Fruit fly (Drosophila melanogaster) whole organism, embryonic: Measurements from ENCODE around the gene CG2841.

Experiments used
- ATbp ChIP-seq: fragments of 200-800 bp; sonication (Bioruptor generic); optimal IDR thresholded peaks from 2 replicates; lab custom pipeline; 2017; ENCODE audit warnings: missing biosample characterization, mild to moderate bottlenecking, missing genetic modification characterization, missing genetic modification reagents
- Atf6 ChIP-seq: fragments of 200-800 bp; sonication (Bioruptor generic); IDR thresholded peaks from 2 replicates; pipeline ENCODE4 v1.3.6; 2022; ENCODE audit warnings: missing biosample characterization, missing genetic modification characterization
- CG11093 ChIP-seq: fragments of 200-800 bp; sonication (Bioruptor generic); IDR thresholded peaks from 3 replicates; pipeline ENCODE4 v1.3.6; 2022; ENCODE audit warnings: missing biosample characterization, missing genetic modification characterization
- CG11247 ChIP-seq: fragments of 200-800 bp; sonication (Bioruptor generic); IDR thresholded peaks from 2 replicates; pipeline ENCODE4 v1.3.6; 2022; ENCODE audit warnings: missing biosample characterization, missing genetic modification characterization
- CG11723 ChIP-seq: fragments of 200-800 bp; sonication (Bioruptor generic); optimal IDR thresholded peaks from 2 replicates; lab custom pipeline; 2017; ENCODE audit warnings: missing biosample characterization, mild to moderate bottlenecking, missing genetic modification characterization
- CG12659 ChIP-seq: fragments of 200-800 bp; sonication (Bioruptor generic); optimal IDR thresholded peaks from 3 replicates; lab custom pipeline; 2017; ENCODE audit warnings: mild to moderate bottlenecking, missing biosample characterization, missing genetic modification reagents, missing genetic modification characterization
- CG13624 ChIP-seq: fragments of 200-800 bp; sonication (Bioruptor generic); optimal IDR thresholded peaks from 2 replicates; lab custom pipeline; 2016; ENCODE audit warnings: missing biosample characterization, missing genetic modification characterization
- CG31441 ChIP-seq: fragments of 200-800 bp; sonication (Bioruptor generic); IDR thresholded peaks from 2 replicates; pipeline ENCODE4 v1.3.6; 2022; ENCODE audit warnings: missing biosample characterization, missing genetic modification characterization
- CG32767 ChIP-seq: fragments of 200-800 bp; sonication (Bioruptor generic); IDR thresholded peaks from 2 replicates; pipeline ENCODE4 v1.3.6; 2022; ENCODE audit warnings: missing biosample characterization, missing genetic modification characterization
- CG34422 ChIP-seq: fragments of 200-800 bp; sonication (Bioruptor generic); IDR thresholded peaks from 3 replicates; pipeline ENCODE4 v1.3.6; 2022; ENCODE audit warnings: missing biosample characterization, missing genetic modification characterization
- CG42726 ChIP-seq: fragments of 200-800 bp; sonication (Bioruptor generic); IDR thresholded peaks from 2 replicates; pipeline ENCODE4 v1.3.6; 2022; ENCODE audit warnings: missing biosample characterization, missing genetic modification characterization; ENCODE audit not compliant: partially characterized antibody
- CG4707 ChIP-seq: fragments of 200-800 bp; sonication (Bioruptor generic); optimal IDR thresholded peaks from 2 replicates; lab custom pipeline; 2018; ENCODE audit warnings: missing biosample characterization, mild to moderate bottlenecking, missing genetic modification characterization, moderate library complexity
- CG8388 ChIP-seq: fragments of 200-800 bp; sonication (Bioruptor generic); optimal IDR thresholded peaks from 2 replicates; lab custom pipeline; 2019; ENCODE audit warnings: missing biosample characterization, mild to moderate bottlenecking, missing genetic modification characterization, moderate library complexity
- CG9215 ChIP-seq: fragments of 200-800 bp; sonication (Bioruptor generic); IDR thresholded peaks from 2 replicates; pipeline ENCODE4 v1.3.6; 2022; ENCODE audit warnings: missing biosample characterization, missing genetic modification characterization
- Chrac-16 ChIP-seq: fragments of 200-800 bp; sonication (Bioruptor generic); optimal IDR thresholded peaks from 3 replicates; lab custom pipeline; 2016; ENCODE audit warnings: missing biosample characterization, missing genetic modification characterization
- D19A ChIP-seq: fragments of 200-800 bp; optimal IDR thresholded peaks from 3 replicates; lab custom pipeline; 2019; ENCODE audit warnings: missing biosample characterization, mild to moderate bottlenecking, missing genetic modification characterization, moderate library complexity
- Dek ChIP-seq: fragments of 200-800 bp; sonication (Bioruptor generic); optimal IDR thresholded peaks from 3 replicates; lab custom pipeline; 2019; ENCODE audit warnings: missing biosample characterization, mild to moderate bottlenecking, missing genetic modification characterization, moderate library complexity
- Dll ChIP-seq: fragments of 200-800 bp; sonication (Bioruptor generic); IDR thresholded peaks from 4 replicates; pipeline ENCODE4 v1.3.6; 2022; ENCODE audit warnings: missing biosample characterization, missing genetic modification characterization; ENCODE audit not compliant: partially characterized antibody
- Doc3 ChIP-seq: fragments of 200-800 bp; sonication (Bioruptor generic); IDR thresholded peaks from 3 replicates; pipeline ENCODE4 v1.3.6; 2022; ENCODE audit warnings: missing biosample characterization, missing genetic modification characterization; ENCODE audit not compliant: partially characterized antibody
- Hmr ChIP-seq: fragments of 200-800 bp; sonication (Bioruptor generic); optimal IDR thresholded peaks from 3 replicates; lab custom pipeline; 2017; ENCODE audit warnings: mild to moderate bottlenecking, missing biosample characterization, missing genetic modification reagents, missing genetic modification characterization
- MTF-1 ChIP-seq: fragments of 200-800 bp; sonication (Bioruptor generic); optimal IDR thresholded peaks from 2 replicates; lab custom pipeline; 2018; ENCODE audit warnings: missing biosample characterization, mild to moderate bottlenecking, missing genetic modification characterization, borderline replicate concordance
- Mes4 ChIP-seq: fragments of 200-800 bp; sonication (Bioruptor generic); optimal IDR thresholded peaks from 2 replicates; lab custom pipeline; 2016; ENCODE audit warnings: missing biosample characterization, missing genetic modification characterization
- Poxn ChIP-seq: fragments of 200-800 bp; sonication (Bioruptor generic); IDR thresholded peaks from 2 replicates; pipeline ENCODE4 v1.3.6; 2022; ENCODE audit warnings: missing biosample characterization, missing genetic modification characterization
- Side ChIP-seq: fragments of 200-800 bp; sonication (Bioruptor generic); optimal IDR thresholded peaks from 2 replicates; lab custom pipeline; 2016; ENCODE audit warnings: missing biosample characterization, missing genetic modification characterization
- Vsx1 ChIP-seq: fragments of 200-800 bp; sonication (Bioruptor generic); optimal IDR thresholded peaks from 2 replicates; lab custom pipeline; 2017; ENCODE audit warnings: missing biosample characterization, mild to moderate bottlenecking, missing genetic modification characterization, missing genetic modification reagents
- ap ChIP-seq: fragments of 200-800 bp; sonication (Bioruptor generic); IDR thresholded peaks from 2 replicates; pipeline ENCODE4 v1.3.6; 2022; ENCODE audit warnings: missing biosample characterization, missing genetic modification characterization
- ash1 ChIP-seq: fragments of 200-800 bp; sonication (Bioruptor generic); optimal IDR thresholded peaks from 2 replicates; lab custom pipeline; 2018; ENCODE audit warnings: missing biosample characterization, mild to moderate bottlenecking, missing genetic modification characterization
- chm ChIP-seq: fragments of 200-800 bp; sonication (Bioruptor generic); IDR thresholded peaks from 2 replicates; pipeline ENCODE4 v1.3.6; 2022; ENCODE audit warnings: missing biosample characterization, missing genetic modification characterization
- cwo ChIP-seq: fragments of 200-800 bp; sonication (Bioruptor generic); optimal IDR thresholded peaks from 3 replicates; lab custom pipeline; 2017; ENCODE audit warnings: missing biosample characterization, missing genetic modification characterization, mild to moderate bottlenecking, moderate library complexity, missing genetic modification reagents
- dm ChIP-seq: fragments of 200-800 bp; sonication (Bioruptor generic); optimal IDR thresholded peaks from 3 replicates; lab custom pipeline; 2016; ENCODE audit warnings: missing biosample characterization, missing genetic modification characterization
- eyg ChIP-seq: fragments of 200-800 bp; sonication (Bioruptor generic); optimal IDR thresholded peaks from 3 replicates; lab custom pipeline; 2016; ENCODE audit warnings: missing biosample characterization, missing genetic modification characterization
- fd102C ChIP-seq: fragments of 200-800 bp; sonication (Bioruptor generic); optimal IDR thresholded peaks from 2 replicates; lab custom pipeline; 2018; ENCODE audit warnings: missing biosample characterization, mild to moderate bottlenecking, missing genetic modification characterization, moderate library complexity
- gfzf ChIP-seq: fragments of 200-800 bp; sonication (Bioruptor generic); optimal IDR thresholded peaks from 2 replicates; lab custom pipeline; 2016; ENCODE audit warnings: missing biosample characterization, mild to moderate bottlenecking, missing genetic modification characterization, moderate library complexity
- gsb-n ChIP-seq: fragments of 200-800 bp; sonication (Bioruptor generic); optimal IDR thresholded peaks from 3 replicates; lab custom pipeline; 2018; ENCODE audit warnings: missing biosample characterization, mild to moderate bottlenecking, missing genetic modification characterization
- gt ChIP-seq: fragments of 200-800 bp; sonication (Bioruptor generic); IDR thresholded peaks from 2 replicates; pipeline ENCODE4 v1.3.6; 2022; ENCODE audit warnings: missing biosample characterization, missing genetic modification characterization
- hbn ChIP-seq: fragments of 200-800 bp; sonication (Bioruptor generic); IDR thresholded peaks from 2 replicates; pipeline ENCODE4 v1.3.6; 2022; ENCODE audit warnings: missing biosample characterization, missing genetic modification characterization; ENCODE audit not compliant: partially characterized antibody
- lov ChIP-seq, 2 experiments: fragments of 200-800 bp in 1 of 2; fragments of >200 bp in 1 of 2; sonication (Bioruptor generic) in 1 of 2; IDR thresholded peaks in 1 of 2; optimal IDR thresholded peaks in 1 of 2; 2 replicates in 1 of 2; 3 replicates in 1 of 2; pipeline versions ENCODE4 v1.3.6 to Lab custom; 2017 to 2022; ENCODE audit warnings: missing biosample characterization in 1 of 2, missing genetic modification characterization in 1 of 2
- luna ChIP-seq: fragments of 200-800 bp; sonication (Bioruptor generic); optimal IDR thresholded peaks from 2 replicates; lab custom pipeline; 2016; ENCODE audit warnings: missing biosample characterization, missing genetic modification characterization
- mam ChIP-seq: fragments of 200-800 bp; sonication (Bioruptor generic); optimal IDR thresholded peaks from 3 replicates; lab custom pipeline; 2016; ENCODE audit warnings: missing biosample characterization, missing genetic modification characterization
- nau ChIP-seq: fragments of 200-800 bp; sonication (Bioruptor generic); optimal IDR thresholded peaks from 3 replicates; lab custom pipeline; 2017; ENCODE audit warnings: missing biosample characterization, mild to moderate bottlenecking, missing genetic modification characterization, missing genetic modification reagents
- repo ChIP-seq: fragments of 200-800 bp; sonication (Bioruptor generic); optimal IDR thresholded peaks from 2 replicates; lab custom pipeline; 2016; ENCODE audit warnings: missing biosample characterization, missing genetic modification characterization
- scrt ChIP-seq: fragments of 200-800 bp; sonication (Bioruptor generic); optimal IDR thresholded peaks from 2 replicates; lab custom pipeline; 2018; ENCODE audit warnings: missing biosample characterization, mild to moderate bottlenecking, missing genetic modification characterization, moderate library complexity
- sd ChIP-seq: fragments of 200-800 bp; sonication (Bioruptor generic); optimal IDR thresholded peaks from 3 replicates; lab custom pipeline; 2018; ENCODE audit warnings: missing biosample characterization, mild to moderate bottlenecking, missing genetic modification characterization, moderate library complexity
- stc ChIP-seq: fragments of 200-800 bp; sonication (Bioruptor generic); IDR thresholded peaks from 2 replicates; pipeline ENCODE4 v1.3.6; 2022; ENCODE audit warnings: missing biosample characterization, missing genetic modification characterization
- tgo ChIP-seq: fragments of 200-800 bp; sonication (Bioruptor generic); IDR thresholded peaks from 3 replicates; pipeline ENCODE4 v1.3.6; 2022; ENCODE audit warnings: missing biosample characterization, missing genetic modification characterization
- trh ChIP-seq: fragments of 200-800 bp; sonication (Bioruptor generic); optimal IDR thresholded peaks from 2 replicates; lab custom pipeline; 2016; ENCODE audit warnings: missing biosample characterization, missing genetic modification characterization
- ttk ChIP-seq: fragments of 200-800 bp; sonication (Bioruptor generic); IDR thresholded peaks from 2 replicates; pipeline ENCODE4 v2.1.2; 2022; ENCODE audit warnings: missing biosample characterization, missing genetic modification characterization
- tx ChIP-seq: fragments of 200-800 bp; sonication (Bioruptor generic); optimal IDR thresholded peaks from 2 replicates; lab custom pipeline; 2016; ENCODE audit warnings: missing biosample characterization, missing genetic modification characterization
- zen2 ChIP-seq: fragments of 200-800 bp; sonication (Bioruptor generic); IDR thresholded peaks from 3 replicates; pipeline ENCODE4 v1.3.6; 2022; ENCODE audit warnings: missing biosample characterization, missing genetic modification characterization; ENCODE audit not compliant: partially characterized antibody

CG2841 gene

DNA sequence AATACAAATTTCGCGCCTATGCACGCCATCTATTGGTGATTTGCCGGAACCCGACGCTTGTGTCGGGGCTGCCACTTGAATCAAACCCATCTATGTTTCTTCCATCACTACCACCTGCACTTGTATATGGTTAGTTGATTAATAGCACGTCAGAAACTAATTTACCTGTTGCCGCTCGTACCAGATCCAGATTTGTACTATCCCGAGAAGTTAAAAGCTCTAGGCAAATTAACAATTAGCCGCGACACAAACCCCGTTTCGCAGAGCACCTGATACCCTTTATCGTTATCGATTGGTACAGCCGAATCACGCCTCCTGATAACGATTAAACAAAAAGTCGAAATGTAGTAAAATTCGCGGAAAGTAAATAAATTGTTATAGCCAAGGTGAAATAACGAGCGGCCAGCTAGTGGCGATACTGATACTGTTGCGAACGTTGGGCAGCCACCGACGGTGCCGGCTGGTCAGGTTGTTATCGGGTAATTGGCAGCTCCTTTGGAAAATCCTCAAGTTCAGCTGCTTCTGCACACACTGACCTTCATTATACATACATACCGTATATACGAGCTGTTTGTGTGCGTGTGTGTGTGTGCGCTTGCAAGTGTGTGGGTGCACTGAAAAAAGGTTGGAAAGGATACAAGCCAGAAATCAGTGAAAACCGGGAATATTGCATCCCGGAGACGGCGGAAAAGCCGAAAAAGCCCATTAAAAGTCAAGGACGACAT, 26.0 kb downstream of the CG2841 start (continued):
- peak; percentile 12 for TF ChIP-seq ash1 (GFP tag; lab: Kevin White, UChicago)
- peak; percentile 91 for TF ChIP-seq scrt
- no peak for TF ChIP-seq nau (GFP tag; lab: Kevin White, UChicago)
- TF ChIP-seq eyg (GFP tag; lab: Kevin White, UChicago): no peak
- no peak for TF ChIP-seq CG34422
- peak; percentile 54 for TF ChIP-seq gfzf (GFP tag; lab: Kevin White, UChicago)
- TF ChIP-seq ap (GFP tag; lab: Robert Waterston, UW): no peak
- TF ChIP-seq tx (GFP tag; lab: Kevin White, UChicago): no peak
- no peak; the same call in 2 of the 3 replicates for TF ChIP-seq zen2 (GFP tag; lab: Robert Waterston, UW)
- no peak for TF ChIP-seq tgo (GFP tag; lab: Robert Waterston, UW)
- TF ChIP-seq CG4707 (GFP tag; lab: Kevin White, UChicago): no peak
- no peak for TF ChIP-seq cwo
- TF ChIP-seq Dll (GFP tag; lab: Robert Waterston, UW): peak; percentile 66
- TF ChIP-seq Side (GFP tag; lab: Kevin White, UChicago): no peak
- no peak for TF ChIP-seq Vsx1 (GFP tag; lab: Kevin White, UChicago)
- TF ChIP-seq CG32767: 0 out of 2 replicates have a peak, but pooled peaks have one; percentile 24
- no peak for TF ChIP-seq lov (optimal IDR thresholded peaks at IDR 0.05; lab: Kevin White, UChicago)
- TF ChIP-seq lov (GFP tag; IDR thresholded peaks at IDR 0.05; lab: Robert Waterston, UW): no peak
- no peak for TF ChIP-seq chm (GFP tag; lab: Robert Waterston, UW)
- TF ChIP-seq dm (GFP tag; lab: Kevin White, UChicago): peak; percentile 31
- TF ChIP-seq CG9215: no peak
- no peak for TF ChIP-seq Doc3 (GFP tag; lab: Robert Waterston, UW)
- no peak for TF ChIP-seq Dek (tag; lab: Kevin White, UChicago)
- TF ChIP-seq CG12659 (GFP tag; lab: Kevin White, UChicago): peak; percentile 38
- no peak for TF ChIP-seq CG11093 (GFP tag; lab: Robert Waterston, UW)
- TF ChIP-seq ATbp (GFP tag; lab: Kevin White, UChicago): no peak
- TF ChIP-seq Chrac-16 (GFP tag; lab: Kevin White, UChicago): no peak
- TF ChIP-seq Poxn (GFP tag; lab: Robert Waterston, UW): no peak
- no peak for TF ChIP-seq gsb-n
- TF ChIP-seq MTF-1: no peak
- no peak for TF ChIP-seq CG31441 (GFP tag; lab: Robert Waterston, UW)
- peak; percentile 68 for TF ChIP-seq Hmr (GFP tag; lab: Kevin White, UChicago)
- TF ChIP-seq CG42726 (GFP tag; lab: Robert Waterston, UW): no peak
- no peak for TF ChIP-seq CG8388 (GFP tag; lab: Kevin White, UChicago)
- TF ChIP-seq sd (tag; lab: Kevin White, UChicago): no peak
- no peak for TF ChIP-seq ttk
- no peak for TF ChIP-seq gt (GFP tag; lab: Robert Waterston, UW)
- no peak for TF ChIP-seq CG11723 (GFP tag; lab: Kevin White, UChicago)
- TF ChIP-seq stc (GFP tag; lab: Robert Waterston, UW): no peak
- TF ChIP-seq Atf6 (GFP tag; lab: Robert Waterston, UW): no peak
- peak; percentile 16 for TF ChIP-seq CG13624 (GFP tag; lab: Kevin White, UChicago)
- TF ChIP-seq D19A (tag; lab: Kevin White, UChicago): no peak
- TF ChIP-seq Mes4: no peak
- no peak for TF ChIP-seq repo (GFP tag; lab: Kevin White, UChicago)
- TF ChIP-seq luna (GFP tag; lab: Kevin White, UChicago): no peak
- no peak for TF ChIP-seq trh (GFP tag; lab: Kevin White, UChicago)
- TF ChIP-seq CG11247 (GFP tag; lab: Robert Waterston, UW): no peak
- no peak for TF ChIP-seq mam (GFP tag; lab: Kevin White, UChicago)
- TF ChIP-seq fd102C: no peak
- no peak; the same call in 1 of the 2 replicates for TF ChIP-seq hbn
